Worm (Caenorhabditis elegans) whole organism, young adult: ENCODE data around the gene btb-14.

Experiments used
- D2030.7 ChIP-seq: fragments of 200-800 bp; sonication (Bioruptor generic); IDR thresholded peaks from 2 replicates; pipeline ENCODE4 v1.3.6; 2022; ENCODE audit warnings: missing genetic modification reagents, missing genetic modification characterization, missing compliant biosample characterization
- K12H6.12 ChIP-seq: fragments of 200-800 bp; sonication (Bioruptor generic); optimal IDR thresholded peaks from 2 replicates; lab custom pipeline; 2018; ENCODE audit warnings: mild to moderate bottlenecking, missing genetic modification characterization, missing compliant biosample characterization
- Y56A3A.18 ChIP-seq: fragments of 200-800 bp; sonication (Bioruptor generic); IDR thresholded peaks from 2 replicates; pipeline ENCODE4 v1.3.6; 2022; ENCODE audit warnings: missing genetic modification reagents, missing genetic modification characterization, missing compliant biosample characterization
- ama-1 ChIP-seq, 3 experiments: fragments of 150-350 bp in 1 of 3; sonication (generic microtip) in 2 of 3; optimal IDR thresholded peaks; 2 replicates each; lab custom pipeline; 2014 to 2018; ENCODE audit warnings: missing biosample characterization in 2 of 3, missing genetic modification characterization in 2 of 3, missing genetic modification reagents in 2 of 3
- fkh-3 ChIP-seq: sonication (generic microtip); optimal IDR thresholded peaks from 2 replicates; lab custom pipeline; 2016; ENCODE audit warnings: mild to moderate bottlenecking, missing genetic modification characterization, missing compliant biosample characterization
- lin-26 ChIP-seq: fragments of 200-800 bp; sonication (Bioruptor generic); IDR thresholded peaks from 2 replicates; pipeline ENCODE4 v1.3.6; 2022; ENCODE audit warnings: missing genetic modification reagents, missing genetic modification characterization, missing compliant biosample characterization
- pha-4 ChIP-seq: fragments of 150-350 bp; sonication (generic microtip); optimal IDR thresholded peaks from 2 replicates; lab custom pipeline; 2014; ENCODE audit warnings: missing biosample characterization, missing genetic modification reagents, missing genetic modification characterization
- sptf-2 ChIP-seq: fragments of 200-800 bp; sonication (Bioruptor generic); optimal IDR thresholded peaks from 2 replicates; lab custom pipeline; 2018; ENCODE audit warnings: mild to moderate bottlenecking, missing genetic modification characterization, missing compliant biosample characterization
- ztf-18 ChIP-seq: sonication (generic microtip); optimal IDR thresholded peaks from 2 replicates; lab custom pipeline; 2016; ENCODE audit warnings: missing genotype, mild to moderate bottlenecking, missing genetic modification characterization, missing compliant biosample characterization
- ztf-28 ChIP-seq: fragments of 200-800 bp; sonication (Bioruptor generic); IDR thresholded peaks from 2 replicates; pipeline ENCODE4 v1.3.6; 2022; ENCODE audit warnings: missing genetic modification reagents, missing genetic modification characterization, missing compliant biosample characterization

DNA sequence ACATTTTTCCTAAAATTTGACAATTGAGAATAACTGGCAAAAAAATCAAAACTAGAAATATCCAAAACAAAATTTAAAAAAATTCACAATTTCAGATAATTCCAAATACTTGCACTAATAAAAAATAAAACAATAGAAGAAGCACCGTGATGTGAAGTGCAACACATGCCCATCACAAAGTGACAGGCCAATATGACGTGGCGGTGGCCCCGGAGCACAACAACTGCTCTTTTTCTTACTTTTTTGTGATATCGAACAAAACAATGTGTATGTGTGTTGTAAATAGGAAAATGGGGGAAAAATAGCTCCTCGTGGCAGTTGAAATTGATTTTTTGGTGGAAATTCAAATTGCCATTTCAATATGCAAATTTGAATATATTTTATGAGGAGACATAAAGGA lies 29.4 kb upstream of the btb-14 start:
- TF ChIP-seq K12H6.12 (tag; lab: Kevin White, UChicago) (no peak), ztf-28 (GFP tag; lab: Robert Waterston, UW) (no peak), fkh-3 (tag; lab: Kevin White, UChicago) (no peak), D2030.7 (no peak), ztf-18 (tag; lab: Kevin White, UChicago) (no peak), pha-4 (tag; lab: Kevin White, UChicago) (no peak), lin-26 (GFP tag; lab: Robert Waterston, UW) (no peak), ama-1 (optimal IDR thresholded peaks at IDR 0.05; lab: Kevin White, UChicago) (no peak), ama-1 (GFP tag; optimal IDR thresholded peaks at IDR 0.05; lab: Kevin White, UChicago) (no peak), sptf-2 (GFP tag; lab: Kevin White, UChicago) (no peak), Y56A3A.18 (GFP tag; lab: Robert Waterston, UW) (no peak)
